Worm (Caenorhabditis elegans): ENCODE measurements around the gene col-153.

Gene col-153

ce11 chrV:10937294-10937693 is 12.3 kb upstream of the col-153 start:
- no peak for TF ChIP-seq nhr-12 (tag; optimal IDR thresholded peaks at IDR 0.05)
- TF ChIP-seq ceh-16 (tag; optimal IDR thresholded peaks at IDR 0.05) = no peak
- no peak for TF ChIP-seq dmd-4 (tag; optimal IDR thresholded peaks at IDR 0.05)
- peak; percentile 47 for TF ChIP-seq gmeb-1 (tag; optimal IDR thresholded peaks at IDR 0.05)
- no peak for TF ChIP-seq zag-1 (tag; optimal IDR thresholded peaks at IDR 0.05)
- TF ChIP-seq blmp-1 (tag; optimal IDR thresholded peaks at IDR 0.05; ENCODE audit: insufficient read depth) = no peak
- no peak for TF ChIP-seq ZK546.5 (tag; optimal IDR thresholded peaks at IDR 0.05)
- no peak for TF ChIP-seq aly-2 (tag; optimal IDR thresholded peaks at IDR 0.05)
- TF ChIP-seq nhr-21 (tag; optimal IDR thresholded peaks at IDR 0.05) = peak; percentile 87
- no peak for TF ChIP-seq ztf-11 (tag; optimal IDR thresholded peaks at IDR 0.05)
- TF ChIP-seq nhr-237 (tag; optimal IDR thresholded peaks at IDR 0.05) = no peak
- TF ChIP-seq sma-9 (GFP tag; optimal IDR thresholded peaks at IDR 0.05) = peak; percentile 84
- TF ChIP-seq sma-9 (tag; optimal IDR thresholded peaks at IDR 0.05) = no peak
- TF ChIP-seq lin-39 (tag; optimal IDR thresholded peaks at IDR 0.05) = no peak
- TF ChIP-seq crh-2 (tag; optimal IDR thresholded peaks at IDR 0.05) = peak; percentile 52
- TF ChIP-seq lsy-2 (tag; optimal IDR thresholded peaks at IDR 0.05) = peak in 1 of 2 experiments; percentile 71
- TF ChIP-seq snpc-4 (tag; optimal IDR thresholded peaks at IDR 0.05) = no peak
- no peak for TF ChIP-seq Y55F3AM.14 (GFP tag; optimal IDR thresholded peaks at IDR 0.05)
- TF ChIP-seq nhr-6 (tag; optimal IDR thresholded peaks at IDR 0.05) = no peak
- no peak for TF ChIP-seq ama-1 (optimal IDR thresholded peaks at IDR 0.05)
- no peak for TF ChIP-seq unc-55 (GFP tag; optimal IDR thresholded peaks at IDR 0.05)
- no peak for TF ChIP-seq egl-27 (tag; optimal IDR thresholded peaks at IDR 0.05)
- peak; percentile 63 for TF ChIP-seq sem-4 (tag; optimal IDR thresholded peaks at IDR 0.05)
- TF ChIP-seq unc-39 (tag; optimal IDR thresholded peaks at IDR 0.05) = no peak
- peak; percentile 1 for TF ChIP-seq nhr-25 (tag; optimal IDR thresholded peaks at IDR 0.05)
- no peak for TF ChIP-seq alr-1 (tag; optimal IDR thresholded peaks at IDR 0.05)
- no peak for TF ChIP-seq lin-13 (GFP tag; optimal IDR thresholded peaks at IDR 0.05)
- TF ChIP-seq nhr-23 (tag; optimal IDR thresholded peaks at IDR 0.05) = no peak
- TF ChIP-seq mab-5 (tag; optimal IDR thresholded peaks at IDR 0.05) = no peak
- no peak for TF ChIP-seq ceh-82 (tag; optimal IDR thresholded peaks at IDR 0.05)
- TF ChIP-seq mbf-1 (tag; optimal IDR thresholded peaks at IDR 0.05) = no peak
- TF ChIP-seq unc-62 (GFP tag; optimal IDR thresholded peaks at IDR 0.05) = no peak
- no peak for TF ChIP-seq nhr-11 (tag; optimal IDR thresholded peaks at IDR 0.05)
- TF ChIP-seq nhr-129 (tag; optimal IDR thresholded peaks at IDR 0.05) = peak; percentile 94
- peak; percentile 13 for TF ChIP-seq fos-1 (tag; optimal IDR thresholded peaks at IDR 0.05)
- no peak for TF ChIP-seq elt-3 (tag; optimal IDR thresholded peaks at IDR 0.05)
- no peak for TF ChIP-seq peb-1 (tag; optimal IDR thresholded peaks at IDR 0.05)
- TF ChIP-seq ztf-4 (tag; optimal IDR thresholded peaks at IDR 0.05) = peak; percentile 61
- TF ChIP-seq F13H6.1 (tag; optimal IDR thresholded peaks at IDR 0.05) = no peak
- TF ChIP-seq skn-1 (tag; optimal IDR thresholded peaks at IDR 0.05) = peak; percentile 55
- no peak for TF ChIP-seq sma-3 (GFP tag; optimal IDR thresholded peaks at IDR 0.05)
- TF ChIP-seq nhr-10 (tag; optimal IDR thresholded peaks at IDR 0.05) = no peak
- TF ChIP-seq elt-1 (tag; optimal IDR thresholded peaks at IDR 0.05) = no peak
- TF ChIP-seq C34F6.9 (tag; optimal IDR thresholded peaks at IDR 0.05) = peak; percentile 69
- no peak for TF ChIP-seq ztf-1 (GFP tag; conservative IDR thresholded peaks at IDR 0.05)
- TF ChIP-seq lin-11 (tag; optimal IDR thresholded peaks at IDR 0.05) = no peak
- TF ChIP-seq R02D3.7 (tag; optimal IDR thresholded peaks at IDR 0.05) = no peak
- no peak for TF ChIP-seq nhr-77 (tag; optimal IDR thresholded peaks at IDR 0.05)
- no peak for TF ChIP-seq mdl-1 (tag; optimal IDR thresholded peaks at IDR 0.05)

- TF ChIP-seq snpc-4 (tag; optimal IDR thresholded peaks at IDR 0.05) (no peak), gmeb-1 (tag; optimal IDR thresholded peaks at IDR 0.05) (peak; percentile 23), C34F6.9 (tag; optimal IDR thresholded peaks at IDR 0.05) (peak; percentile 28), sma-9 (GFP tag; optimal IDR thresholded peaks at IDR 0.05) (peak; percentile 68), sma-9 (tag; optimal IDR thresholded peaks at IDR 0.05) (no peak), sma-3 (GFP tag; optimal IDR thresholded peaks at IDR 0.05) (no peak), lin-39 (tag; optimal IDR thresholded peaks at IDR 0.05) (no peak), ceh-82 (tag; optimal IDR thresholded peaks at IDR 0.05) (no peak), nhr-23 (tag; optimal IDR thresholded peaks at IDR 0.05) (no peak), nhr-21 (tag; optimal IDR thresholded peaks at IDR 0.05) (peak; percentile 20), fos-1 (tag; optimal IDR thresholded peaks at IDR 0.05) (peak; percentile 58), nhr-25 (tag; optimal IDR thresholded peaks at IDR 0.05) (no peak), ceh-16 (tag; optimal IDR thresholded peaks at IDR 0.05) (no peak), crh-2 (tag; optimal IDR thresholded peaks at IDR 0.05) (peak; percentile 47), lin-11 (tag; optimal IDR thresholded peaks at IDR 0.05) (no peak), F13H6.1 (tag; optimal IDR thresholded peaks at IDR 0.05) (peak; percentile 26), nhr-11 (tag; optimal IDR thresholded peaks at IDR 0.05) (no peak), nhr-129 (tag; optimal IDR thresholded peaks at IDR 0.05) (peak; percentile 99)
Observed at ce11 chrV:10938739-10939138, 10.9 kb upstream of the col-153 start, which contains the start of gene F17C11.11. F17C11.11 (minus strand) TSS chrV:10938817.

All from whole organism, L2 larva.